Fruit fly (Drosophila melanogaster): ENCODE data around the gene Snmp1.

dm6 chr3R:21141341-21141740, 26.7 kb downstream of the Snmp1 start:
- TF ChIP-seq Mio (GFP tag; optimal IDR thresholded peaks at IDR 0.05) (no peak), Dif (GFP tag; optimal IDR thresholded peaks at IDR 0.05; ENCODE audit: partially characterized antibody) (no peak), Dfd (GFP tag; optimal IDR thresholded peaks at IDR 0.05) (no peak), N (GFP tag; optimal IDR thresholded peaks at IDR 0.05) (no peak), psq (GFP tag; optimal IDR thresholded peaks at IDR 0.05) (no peak), Abd-B (GFP tag; optimal IDR thresholded peaks at IDR 0.05) (no peak), Hr78 (GFP tag; optimal IDR thresholded peaks at IDR 0.05) (no peak), CG32264 (GFP tag; optimal IDR thresholded peaks at IDR 0.05) (no peak), rgr (GFP tag; optimal IDR thresholded peaks at IDR 0.05) (no peak), fru (GFP tag; optimal IDR thresholded peaks at IDR 0.05) (no peak), lola (GFP tag; optimal IDR thresholded peaks at IDR 0.05) (no peak), foxo (GFP tag; optimal IDR thresholded peaks at IDR 0.05) (no peak)
